Fruit fly (Drosophila melanogaster): ENCODE measurements around the gene Scgalpha.

The Scgalpha gene

dm6 chr2L:8305409-8305808, 2.2 kb downstream of the Scgalpha start, which contains the start of gene CG7840:
Gene CG7840 (plus strand): TSS chr2L:8305586.
- TF ChIP-seq CG9948 (tag; optimal IDR thresholded peaks at IDR 0.05) (no peak), rn (GFP tag; IDR thresholded peaks at IDR 0.05) (no peak), CG14655 (GFP tag; optimal IDR thresholded peaks at IDR 0.05) (no peak), gl (tag; optimal IDR thresholded peaks at IDR 0.05) (no peak), CG4496 (GFP tag; IDR thresholded peaks at IDR 0.05) (no peak), D1 (tag; optimal IDR thresholded peaks at IDR 0.05) (no peak), CG8159 (tag; optimal IDR thresholded peaks at IDR 0.05) (no peak), CG34367 (tag; optimal IDR thresholded peaks at IDR 0.05) (no peak), CG32121 (GFP tag; IDR thresholded peaks at IDR 0.05) (no peak), CG17806 (tag; optimal IDR thresholded peaks at IDR 0.05) (no peak), Snoo (tag; optimal IDR thresholded peaks at IDR 0.05) (no peak)

DNA sequence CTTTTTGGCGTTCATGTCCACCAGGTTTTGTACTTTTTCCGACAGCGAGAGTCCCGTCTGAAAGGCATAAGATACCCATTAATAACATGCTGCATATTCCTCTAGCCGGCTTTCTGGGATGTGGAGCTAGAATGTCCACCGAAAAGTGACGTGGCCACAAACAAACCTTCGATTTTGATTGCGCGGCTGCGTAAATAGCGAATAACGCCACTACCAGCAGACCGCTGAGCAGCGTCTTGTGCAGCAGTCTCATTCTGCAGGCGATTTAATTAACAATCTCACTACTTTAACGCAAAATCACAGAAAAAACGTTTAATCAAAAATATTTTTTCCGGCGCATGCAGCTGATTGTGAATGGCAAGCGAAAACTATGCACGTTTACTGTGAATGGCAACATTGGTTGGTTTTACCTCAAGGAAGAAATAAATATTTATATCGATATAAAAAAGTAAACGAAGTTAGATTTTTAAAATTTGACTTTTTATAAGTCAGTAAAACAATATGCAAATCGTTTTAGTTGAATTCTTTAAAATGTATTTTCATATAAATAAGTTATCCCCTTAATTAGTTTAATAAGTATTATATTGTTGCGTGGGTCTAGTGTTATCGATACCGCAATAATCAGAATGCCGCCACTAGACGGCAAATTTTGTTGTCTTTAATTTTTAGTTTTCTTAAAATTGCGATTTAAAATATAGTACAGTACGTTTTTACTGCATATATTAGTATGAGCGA, 4.8 kb downstream of the Scgalpha start, which contains the start of the genes Ostgamma and Mettl14:
Gene Ostgamma, minus strand, starts transcription at position 376 of the 735 bp plus-strand sequence.
Gene Mettl14, plus strand, starts transcription at position 611 of the 735 bp plus-strand sequence.
- TF ChIP-seq CG13204 (GFP tag; optimal IDR thresholded peaks at IDR 0.05) (no peak), CG32121 (GFP tag; IDR thresholded peaks at IDR 0.05) (no peak), Ets98B (GFP tag; IDR thresholded peaks at IDR 0.05) (no peak), CG8301 (tag; optimal IDR thresholded peaks at IDR 0.05) (no peak), Pif1B (GFP tag; optimal IDR thresholded peaks at IDR 0.05) (no peak), rn (GFP tag; IDR thresholded peaks at IDR 0.05) (no peak), CG4496 (GFP tag; IDR thresholded peaks at IDR 0.05) (no peak)

- TF ChIP-seq Pif1B (GFP tag; optimal IDR thresholded peaks at IDR 0.05) (no peak), CG8301 (tag; optimal IDR thresholded peaks at IDR 0.05) (no peak), Snoo (tag; optimal IDR thresholded peaks at IDR 0.05) (peak; percentile 85), CG32121 (GFP tag; IDR thresholded peaks at IDR 0.05) (peak; percentile 91), CG10348 (GFP tag; IDR thresholded peaks at IDR 0.05) (peak; percentile 57), rn (GFP tag; IDR thresholded peaks at IDR 0.05) (peak; percentile 45; the same call in 1 of the 2 replicates), CG9948 (tag; optimal IDR thresholded peaks at IDR 0.05) (peak; percentile 81), Pif1A (GFP tag; optimal IDR thresholded peaks at IDR 0.05) (no peak), CG12605 (GFP tag; IDR thresholded peaks at IDR 0.05) (peak; percentile 93), fd96Ca (GFP tag; IDR thresholded peaks at IDR 0.05) (peak; percentile 62; the same call in 2 of the 3 replicates), CG8159 (tag; optimal IDR thresholded peaks at IDR 0.05) (peak; percentile 86), CG13204 (GFP tag; optimal IDR thresholded peaks at IDR 0.05) (no peak), EcR (GFP tag; optimal IDR thresholded peaks at IDR 0.05) (peak; percentile 30), CG34367 (tag; optimal IDR thresholded peaks at IDR 0.05) (peak; percentile 87), CG15710 (tag; optimal IDR thresholded peaks at IDR 0.05) (peak; percentile 86), D1 (tag; optimal IDR thresholded peaks at IDR 0.05) (no peak), Ets98B (GFP tag; IDR thresholded peaks at IDR 0.05) (peak; percentile 92), CG17806 (tag; optimal IDR thresholded peaks at IDR 0.05) (peak; percentile 87), CG14655 (GFP tag; optimal IDR thresholded peaks at IDR 0.05) (no peak), gl (tag; optimal IDR thresholded peaks at IDR 0.05) (peak; percentile 69), CG4496 (GFP tag; IDR thresholded peaks at IDR 0.05) (peak; percentile 95)
Measured at dm6 chr2L:8311091-8311490, 7.9 kb downstream of the Scgalpha start, which contains the start of the genes CG7810 and CG7806. Gene CG7810 (minus strand): TSS chr2L:8311195. Gene CG7806 (plus strand): TSS chr2L:8311399.

dm6 chr2L:8311741-8312140, 8.5 kb downstream of the Scgalpha start:
- TF ChIP-seq EcR (GFP tag; optimal IDR thresholded peaks at IDR 0.05) (peak; percentile 32), CG8301 (tag; optimal IDR thresholded peaks at IDR 0.05) (no peak)

- no peak for TF ChIP-seq CG12605 (GFP tag; IDR thresholded peaks at IDR 0.05)
- TF ChIP-seq CG13204 (GFP tag; optimal IDR thresholded peaks at IDR 0.05): no peak
- peak; percentile 3 for TF ChIP-seq CG34367 (tag; optimal IDR thresholded peaks at IDR 0.05)
- peak; percentile 41 for TF ChIP-seq gl (tag; optimal IDR thresholded peaks at IDR 0.05)
- TF ChIP-seq CG17806 (tag; optimal IDR thresholded peaks at IDR 0.05): peak; percentile 34
- no peak for TF ChIP-seq CG8301 (tag; optimal IDR thresholded peaks at IDR 0.05)
- TF ChIP-seq Snoo (tag; optimal IDR thresholded peaks at IDR 0.05): peak; percentile 22
- TF ChIP-seq CG4496 (GFP tag; IDR thresholded peaks at IDR 0.05): peak; percentile 76
- TF ChIP-seq CG15710 (tag; optimal IDR thresholded peaks at IDR 0.05): peak; percentile 23
Measured at dm6 chr2L:8319858-8320525, 16.8 kb downstream of the Scgalpha start, which contains the start of the genes mtsh and strat. Gene mtsh (minus strand): TSS chr2L:8319908. Gene strat (plus strand): TSS chr2L:8320328.

- TF ChIP-seq CG8301 (tag; optimal IDR thresholded peaks at IDR 0.05) (no peak), CG13204 (GFP tag; optimal IDR thresholded peaks at IDR 0.05) (no peak), Ets98B (GFP tag; IDR thresholded peaks at IDR 0.05) (peak; percentile 46; the same call in 1 of the 2 replicates), CG4496 (GFP tag; IDR thresholded peaks at IDR 0.05) (peak; percentile 51; the same call in 2 of the 3 replicates), fd96Ca (GFP tag; IDR thresholded peaks at IDR 0.05) (0 out of 3 replicates have a peak, but pooled peaks have one; percentile 10), CG10348 (GFP tag; IDR thresholded peaks at IDR 0.05) (no peak), gl (tag; optimal IDR thresholded peaks at IDR 0.05) (no peak), CG17806 (tag; optimal IDR thresholded peaks at IDR 0.05) (no peak), CG32121 (GFP tag; IDR thresholded peaks at IDR 0.05) (no peak), CG12605 (GFP tag; IDR thresholded peaks at IDR 0.05) (0 out of 2 replicates have a peak, but pooled peaks have one; percentile 28), D1 (tag; optimal IDR thresholded peaks at IDR 0.05) (no peak), CG14655 (GFP tag; optimal IDR thresholded peaks at IDR 0.05) (no peak)
Measured at dm6 chr2L:8325150-8325549, 21.9 kb downstream of the Scgalpha start, which contains the start of gene CG7781. Gene CG7781 (minus strand): TSS chr2L:8325409.

Measured in whole organism, pupa.